Fruit fly (Drosophila melanogaster) whole organism, pupa: ENCODE results near the gene CG6179.

ENCODE experiments used
- CG10348 ChIP-seq: fragments of 200-800 bp; sonication (Bioruptor generic); IDR thresholded peaks from 2 replicates; pipeline ENCODE4 v1.3.6; 2022; ENCODE audit warnings: missing biosample characterization, missing genetic modification characterization
- CG12605 ChIP-seq: fragments of 200-800 bp; sonication (Bioruptor generic); IDR thresholded peaks from 2 replicates; pipeline ENCODE4 v1.3.6; 2022; ENCODE audit warnings: missing biosample characterization, missing genetic modification characterization
- CG13204 ChIP-seq: fragments of 200-800 bp; sonication (Bioruptor generic); optimal IDR thresholded peaks from 2 replicates; lab custom pipeline; 2018; ENCODE audit warnings: missing biosample characterization, mild to moderate bottlenecking, missing genetic modification characterization, moderate library complexity
- CG14655 ChIP-seq: fragments of 200-800 bp; sonication (Bioruptor generic); optimal IDR thresholded peaks from 3 replicates; lab custom pipeline; 2017; ENCODE audit warnings: mild to moderate bottlenecking, missing biosample characterization, missing genetic modification reagents, missing genetic modification characterization
- CG15710 ChIP-seq: fragments of 200-800 bp; sonication (Bioruptor generic); optimal IDR thresholded peaks from 2 replicates; lab custom pipeline; 2018; ENCODE audit warnings: missing biosample characterization, mild to moderate bottlenecking, missing genetic modification characterization, moderate library complexity
- CG17806 ChIP-seq: fragments of 200-800 bp; sonication (Bioruptor generic); optimal IDR thresholded peaks from 2 replicates; lab custom pipeline; 2018; ENCODE audit warnings: missing biosample characterization, mild to moderate bottlenecking, missing genetic modification characterization, moderate library complexity
- CG32121 ChIP-seq: fragments of 200-800 bp; sonication (Bioruptor generic); IDR thresholded peaks from 2 replicates; pipeline ENCODE4 v1.3.6; 2022; ENCODE audit warnings: missing biosample characterization, missing genetic modification characterization
- CG34367 ChIP-seq: fragments of 200-800 bp; sonication (Bioruptor generic); optimal IDR thresholded peaks from 2 replicates; lab custom pipeline; 2018; ENCODE audit warnings: missing biosample characterization, mild to moderate bottlenecking, missing genetic modification characterization
- CG4496 ChIP-seq: fragments of 200-800 bp; sonication (Bioruptor generic); IDR thresholded peaks from 3 replicates; pipeline ENCODE4 v1.3.6; 2022; ENCODE audit warnings: missing biosample characterization, missing genetic modification characterization
- CG8159 ChIP-seq: fragments of 200-800 bp; sonication (Bioruptor generic); optimal IDR thresholded peaks from 3 replicates; lab custom pipeline; 2018; ENCODE audit warnings: missing biosample characterization, mild to moderate bottlenecking, missing genetic modification characterization, moderate library complexity
- CG8301 ChIP-seq: fragments of 200-800 bp; sonication (Bioruptor generic); optimal IDR thresholded peaks from 2 replicates; lab custom pipeline; 2018; ENCODE audit warnings: missing biosample characterization, mild to moderate bottlenecking, missing genetic modification characterization
- CG9948 ChIP-seq: fragments of 200-800 bp; sonication (Bioruptor generic); optimal IDR thresholded peaks from 2 replicates; lab custom pipeline; 2018; ENCODE audit warnings: missing biosample characterization, mild to moderate bottlenecking, missing genetic modification characterization, moderate library complexity
- D1 ChIP-seq: fragments of 200-800 bp; sonication (Bioruptor generic); optimal IDR thresholded peaks from 2 replicates; lab custom pipeline; 2018; ENCODE audit warnings: missing biosample characterization, mild to moderate bottlenecking, missing genetic modification characterization, moderate library complexity
- EcR ChIP-seq: fragments of 200-800 bp; sonication (Bioruptor generic); optimal IDR thresholded peaks from 3 replicates; lab custom pipeline; 2019; ENCODE audit warnings: missing biosample characterization, missing genetic modification characterization, mild to moderate bottlenecking, moderate library complexity, missing genetic modification reagents
- Ets98B ChIP-seq: fragments of 200-800 bp; sonication (Bioruptor generic); IDR thresholded peaks from 2 replicates; pipeline ENCODE4 v1.3.6; 2022; ENCODE audit warnings: missing biosample characterization, missing genetic modification characterization
- Pif1A ChIP-seq: fragments of 200-800 bp; sonication (Bioruptor generic); optimal IDR thresholded peaks from 3 replicates; lab custom pipeline; 2016; ENCODE audit warnings: missing biosample characterization, missing genetic modification characterization
- Pif1B ChIP-seq: fragments of 200-800 bp; sonication (Bioruptor generic); optimal IDR thresholded peaks from 3 replicates; lab custom pipeline; 2016; ENCODE audit warnings: missing biosample characterization, missing genetic modification characterization
- Snoo ChIP-seq: fragments of 200-800 bp; sonication (Bioruptor generic); optimal IDR thresholded peaks from 3 replicates; lab custom pipeline; 2017; ENCODE audit warnings: missing biosample characterization, mild to moderate bottlenecking, missing genetic modification characterization, inconsistent platforms
- fd96Ca ChIP-seq: fragments of 200-800 bp; sonication (Bioruptor generic); IDR thresholded peaks from 3 replicates; pipeline ENCODE4 v1.3.6; 2022; ENCODE audit warnings: missing biosample characterization, missing genetic modification characterization
- gl ChIP-seq: fragments of 200-800 bp; sonication (Bioruptor generic); optimal IDR thresholded peaks from 2 replicates; lab custom pipeline; 2018; ENCODE audit warnings: missing biosample characterization, mild to moderate bottlenecking, missing genetic modification characterization
- rn ChIP-seq: fragments of 200-800 bp; sonication (Bioruptor generic); IDR thresholded peaks from 2 replicates; pipeline ENCODE4 v1.3.6; 2022; ENCODE audit warnings: missing biosample characterization, missing genetic modification characterization

Gene CG6179

dm6 chrX:18370775-18371735 lies 8.8 kb upstream of the CG6179 start:
- TF ChIP-seq Pif1B (peak; percentile 77), D1 (tag; lab: Kevin White, UChicago) (no peak), fd96Ca (GFP tag; lab: Robert Waterston, UW) (peak; percentile 76; the same call in 2 of the 3 replicates), EcR (GFP tag; lab: Kevin White, UChicago) (peak; percentile 16), rn (peak; percentile 62; the same call in 1 of the 2 replicates), CG17806 (peak; percentile 56), gl (tag; lab: Kevin White, UChicago) (peak; percentile 96), CG15710 (tag; lab: Kevin White, UChicago) (peak; percentile 69), CG32121 (GFP tag; lab: Robert Waterston, UW) (peak; percentile 86), CG10348 (GFP tag; lab: Robert Waterston, UW) (no peak), CG14655 (GFP tag; lab: Kevin White, UChicago) (no peak), Snoo (tag; lab: Kevin White, UChicago) (peak; percentile 74), CG9948 (tag; lab: Kevin White, UChicago) (peak; percentile 60), Ets98B (GFP tag; lab: Robert Waterston, UW) (peak; percentile 89), CG8159 (peak; percentile 67), CG8301 (tag; lab: Kevin White, UChicago) (peak; percentile 77), CG13204 (peak; percentile 89), CG12605 (peak; percentile 96), Pif1A (GFP tag; lab: Kevin White, UChicago) (no peak), CG4496 (GFP tag; lab: Robert Waterston, UW) (peak; percentile 93), CG34367 (tag; lab: Kevin White, UChicago) (peak; percentile 79)

dm6 chrX:18374421-18374935 lies 5.4 kb upstream of the CG6179 start:
- TF ChIP-seq CG9948 (tag; lab: Kevin White, UChicago), result no peak
- TF ChIP-seq gl (tag; lab: Kevin White, UChicago), result no peak
- TF ChIP-seq rn, result no peak
- TF ChIP-seq EcR (GFP tag; lab: Kevin White, UChicago), result no peak
- TF ChIP-seq Pif1A (GFP tag; lab: Kevin White, UChicago), result no peak
- TF ChIP-seq Ets98B (GFP tag; lab: Robert Waterston, UW), result no peak
- TF ChIP-seq Pif1B, result no peak
- no peak for TF ChIP-seq CG34367 (tag; lab: Kevin White, UChicago)
- no peak for TF ChIP-seq CG14655 (GFP tag; lab: Kevin White, UChicago)
- TF ChIP-seq CG12605, result no peak
- TF ChIP-seq CG17806, result no peak
- no peak for TF ChIP-seq CG8301 (tag; lab: Kevin White, UChicago)
- TF ChIP-seq CG32121 (GFP tag; lab: Robert Waterston, UW), result no peak
- TF ChIP-seq CG13204, result no peak

DNA sequence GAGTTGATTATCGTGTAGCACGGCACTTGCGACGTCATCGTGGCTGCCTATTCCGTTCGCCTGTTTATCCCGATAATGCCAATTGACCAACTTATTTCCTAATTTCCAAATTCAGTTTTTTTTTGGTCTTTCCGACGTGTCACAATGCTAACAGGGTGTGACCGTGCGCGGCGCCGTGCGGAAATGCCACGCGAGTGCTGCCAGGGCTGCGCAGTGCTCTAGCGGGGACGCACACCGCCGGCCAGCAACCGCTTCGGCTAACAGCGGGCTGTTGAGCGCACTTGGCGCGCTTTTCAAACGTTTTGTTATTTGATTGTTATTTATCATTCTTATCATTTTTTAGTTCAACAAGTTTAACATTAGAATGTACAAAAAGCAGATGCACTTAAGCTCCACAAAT lies 5.2 kb downstream of the CG6179 start, which contains the start of gene betaCOP:
TSS of gene betaCOP (minus strand) at position 187 of the 400 bp plus-strand sequence.
- TF ChIP-seq gl (tag; lab: Kevin White, UChicago), result no peak
- TF ChIP-seq CG13204, result no peak
- TF ChIP-seq D1 (tag; lab: Kevin White, UChicago), result no peak
- TF ChIP-seq CG4496 (GFP tag; lab: Robert Waterston, UW), result no peak
- TF ChIP-seq EcR (GFP tag; lab: Kevin White, UChicago), result no peak
- no peak for TF ChIP-seq Pif1A (GFP tag; lab: Kevin White, UChicago)
- no peak for TF ChIP-seq rn
- no peak for TF ChIP-seq CG9948 (tag; lab: Kevin White, UChicago)
- TF ChIP-seq CG8301 (tag; lab: Kevin White, UChicago), result no peak
- TF ChIP-seq CG14655 (GFP tag; lab: Kevin White, UChicago), result no peak
- no peak for TF ChIP-seq CG32121 (GFP tag; lab: Robert Waterston, UW)
- TF ChIP-seq fd96Ca (GFP tag; lab: Robert Waterston, UW), result no peak
- no peak for TF ChIP-seq CG15710 (tag; lab: Kevin White, UChicago)
- no peak for TF ChIP-seq Ets98B (GFP tag; lab: Robert Waterston, UW)
- TF ChIP-seq CG17806, result no peak
- no peak for TF ChIP-seq Snoo (tag; lab: Kevin White, UChicago)
- TF ChIP-seq, all 21 proteins: peak for 0

DNA sequence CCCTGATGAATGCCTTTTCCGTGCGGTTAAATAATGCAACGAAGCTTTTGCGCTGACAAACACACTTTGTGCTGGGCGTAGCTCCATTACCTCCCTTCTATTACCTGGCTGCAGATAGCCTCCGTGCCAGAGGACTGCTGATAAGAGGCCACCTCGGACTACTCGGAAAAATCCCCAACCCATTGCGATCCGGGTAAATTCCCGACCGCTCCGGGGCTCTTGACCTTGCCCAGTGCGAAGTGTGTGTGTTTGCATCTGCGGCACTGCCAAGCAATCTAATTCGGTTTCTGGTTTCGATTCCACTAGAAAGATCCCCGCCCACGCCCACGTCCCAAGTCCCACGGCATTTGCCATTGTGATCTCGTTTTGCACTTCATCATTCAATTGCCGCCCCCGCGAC lies 5.9 kb downstream of the CG6179 start:
- TF ChIP-seq Snoo (tag; lab: Kevin White, UChicago) (no peak), CG4496 (GFP tag; lab: Robert Waterston, UW) (peak; percentile 60; the same call in 2 of the 3 replicates), EcR (GFP tag; lab: Kevin White, UChicago) (peak; percentile 57)
- TF ChIP-seq, all 21 proteins: peak for 2

- TF ChIP-seq EcR (GFP tag; lab: Kevin White, UChicago) (no peak), Pif1B (no peak), CG17806 (no peak), CG13204 (no peak), CG8159 (no peak), Ets98B (GFP tag; lab: Robert Waterston, UW) (no peak), CG34367 (tag; lab: Kevin White, UChicago) (no peak), CG4496 (GFP tag; lab: Robert Waterston, UW) (no peak), CG10348 (GFP tag; lab: Robert Waterston, UW) (no peak), CG14655 (GFP tag; lab: Kevin White, UChicago) (no peak), fd96Ca (GFP tag; lab: Robert Waterston, UW) (no peak), gl (tag; lab: Kevin White, UChicago) (no peak), CG12605 (no peak), Snoo (tag; lab: Kevin White, UChicago) (no peak), CG9948 (tag; lab: Kevin White, UChicago) (no peak), Pif1A (GFP tag; lab: Kevin White, UChicago) (no peak), CG32121 (GFP tag; lab: Robert Waterston, UW) (no peak), CG8301 (tag; lab: Kevin White, UChicago) (no peak), CG15710 (tag; lab: Kevin White, UChicago) (no peak), D1 (tag; lab: Kevin White, UChicago) (no peak)
Measured at dm6 chrX:18386784-18387183, 6.9 kb downstream of the CG6179 start, which contains the start of gene Tsf1. TSS of gene Tsf1 (plus strand) at chrX:18387084.
